Fruit fly (Drosophila melanogaster): Measurements from ENCODE around the gene CG15387.
A peak's percentile ranks its signal among the peaks of the same experiment; 100 is the strongest.

Gene CG15387

dm6 chr2L:2226259-2227121 lies at the start of gene CG15387, which contains the start of gene sau (continued):
- TF ChIP-seq crc (GFP tag; optimal IDR thresholded peaks at IDR 0.05) (peak; percentile 88), slp2 (GFP tag; optimal IDR thresholded peaks at IDR 0.05) (peak; percentile 90), CG3847 (GFP tag; IDR thresholded peaks at IDR 0.05) (peak; percentile 89), BEAF-32 (GFP tag; optimal IDR thresholded peaks at IDR 0.05) (peak; percentile 95), CG12071 (GFP tag; optimal IDR thresholded peaks at IDR 0.05) (peak; percentile 75), CG16813 (GFP tag; IDR thresholded peaks at IDR 0.05; ENCODE audit: partially characterized antibody) (peak; percentile 94), Pdp1 (GFP tag; optimal IDR thresholded peaks at IDR 0.05) (peak; percentile 89 to 92), CG2120 (GFP tag; optimal IDR thresholded peaks at IDR 0.05) (peak; percentile 96), CG10321 (GFP tag; IDR thresholded peaks at IDR 0.05) (peak; percentile 36; the same call in 1 of the 2 replicates), MESR4 (GFP tag; optimal IDR thresholded peaks at IDR 0.05) (peak; percentile 42), ham (GFP tag; IDR thresholded peaks at IDR 0.05) (no peak), hkb (optimal IDR thresholded peaks at IDR 0.05) (no peak), hkb (GFP tag; IDR thresholded peaks at IDR 0.05) (peak; percentile 86), repo (GFP tag; optimal IDR thresholded peaks at IDR 0.05) (peak; percentile 75), mld (GFP tag; IDR thresholded peaks at IDR 0.05; ENCODE audit: partially characterized antibody) (peak; percentile 90), C15 (GFP tag; IDR thresholded peaks at IDR 0.05) (peak; percentile 72; the same call in 1 of the 3 replicates), CG11247 (GFP tag; IDR thresholded peaks at IDR 0.05) (peak; percentile 78), emc (GFP tag; optimal IDR thresholded peaks at IDR 0.05) (peak; percentile 68), en (GFP tag; optimal IDR thresholded peaks at IDR 0.05) (peak; percentile 77), CG34224 (GFP tag; IDR thresholded peaks at IDR 0.05; ENCODE audit: partially characterized antibody) (peak; percentile 93), mam (GFP tag; optimal IDR thresholded peaks at IDR 0.05) (peak; percentile 95), Myb (GFP tag; optimal IDR thresholded peaks at IDR 0.05) (peak; percentile 80), CG7928 (GFP tag; optimal IDR thresholded peaks at IDR 0.05) (peak; percentile 54), trh (GFP tag; optimal IDR thresholded peaks at IDR 0.05) (peak; percentile 41), ATbp (GFP tag; optimal IDR thresholded peaks at IDR 0.05) (peak; percentile 56), ERR (GFP tag; optimal IDR thresholded peaks at IDR 0.05) (peak; percentile 80), cas (GFP tag; IDR thresholded peaks at IDR 0.05) (peak; percentile 78; the same call in 1 of the 2 replicates), CoRest (tag; optimal IDR thresholded peaks at IDR 0.05) (peak; percentile 91), CG11696 (GFP tag; IDR thresholded peaks at IDR 0.05) (no peak), CG7745 (tag; optimal IDR thresholded peaks at IDR 0.05) (no peak), CG1529 (GFP tag; optimal IDR thresholded peaks at IDR 0.05) (peak; percentile 65), B-H2 (GFP tag; optimal IDR thresholded peaks at IDR 0.05) (peak; percentile 94), CG6254 (GFP tag; optimal IDR thresholded peaks at IDR 0.05) (no peak), CG10979 (tag; optimal IDR thresholded peaks at IDR 0.05) (peak; percentile 77), D19A (tag; optimal IDR thresholded peaks at IDR 0.05) (peak; percentile 66), pnt (GFP tag; optimal IDR thresholded peaks at IDR 0.05) (peak; percentile 79), Chrac-16 (GFP tag; optimal IDR thresholded peaks at IDR 0.05) (peak; percentile 91), tap (tag; optimal IDR thresholded peaks at IDR 0.05) (peak; percentile 76), CG6683 (GFP tag; optimal IDR thresholded peaks at IDR 0.05) (peak; percentile 58), pros (GFP tag; optimal IDR thresholded peaks at IDR 0.05) (no peak), dmrt11E (tag; optimal IDR thresholded peaks at IDR 0.05) (peak; percentile 86), CG13775 (GFP tag; optimal IDR thresholded peaks at IDR 0.05) (peak; percentile 93), phol (tag; optimal IDR thresholded peaks at IDR 0.05) (peak; percentile 88), lilli (GFP tag; optimal IDR thresholded peaks at IDR 0.05) (peak; percentile 94), usp (GFP tag; optimal IDR thresholded peaks at IDR 0.05) (no peak), bsh (GFP tag; optimal IDR thresholded peaks at IDR 0.05) (peak; percentile 36 to 87), HLH3B (GFP tag; IDR thresholded peaks at IDR 0.05) (peak; percentile 79), Aef1 (GFP tag; IDR thresholded peaks at IDR 0.05) (peak; percentile 79), CG6654 (GFP tag; optimal IDR thresholded peaks at IDR 0.05) (peak; percentile 57)

All from whole organism, embryonic.